Comparison of ENCODE assay signal across 1 worm cellular context in the genomic region with DNA sequence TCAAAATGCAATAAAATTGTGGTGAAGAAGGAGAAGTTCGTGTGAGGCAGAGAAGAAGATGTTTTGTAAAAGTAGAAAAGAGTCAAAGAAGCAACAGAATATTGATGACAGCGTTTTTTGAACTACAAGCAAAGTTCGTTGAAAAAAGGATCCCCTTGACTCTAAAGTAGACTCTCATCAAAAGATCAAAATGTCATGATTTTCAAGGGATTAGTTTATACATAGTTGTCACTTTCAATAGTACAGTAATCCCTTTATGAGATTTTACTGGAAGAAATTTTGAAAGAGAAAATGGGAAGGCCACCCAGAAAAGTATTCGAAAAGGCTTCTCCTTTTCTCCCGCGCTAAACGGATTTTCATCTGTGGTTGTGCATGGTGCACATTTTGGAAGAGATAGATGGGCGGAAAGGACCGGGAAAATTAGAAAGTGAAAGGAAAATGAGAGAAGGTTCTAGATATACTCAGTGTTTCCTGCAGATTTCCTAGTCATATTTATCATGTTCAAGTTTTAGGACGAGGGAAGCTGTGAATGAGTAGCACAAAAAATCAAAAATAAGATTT.
TF ChIP-seq lines count a peak whose summit lies in the region.

No protein-coding gene starts in this region.

TF ChIP-seq in whole organism, L1 larva, 84 proteins besides CTCF, POLR2A, EP300 and RAD21 (continued from another document):
- TF ChIP-seq lin-14 (GFP tag; optimal IDR thresholded peaks at IDR 0.05; lab: Kevin White, UChicago), result peak; percentile 8
- no peak for TF ChIP-seq ztf-11 (tag; optimal IDR thresholded peaks at IDR 0.05; lab: Kevin White, UChicago)
- TF ChIP-seq ets-5 (GFP tag; IDR thresholded peaks at IDR 0.05; lab: Robert Waterston, UW), result no peak
